Worm (Caenorhabditis elegans): ENCODE data around the gene suca-1.

ce11 chrX:10916194-10916593, 16.3 kb upstream of the suca-1 start:
- TF ChIP-seq tab-1 (GFP tag; IDR thresholded peaks at IDR 0.05) (no peak), ztf-29 (GFP tag; IDR thresholded peaks at IDR 0.05) (no peak), flt-1 (GFP tag; IDR thresholded peaks at IDR 0.05) (no peak), ref-1 (GFP tag; conservative IDR thresholded peaks at IDR 0.05) (no peak)
